Fruit fly (Drosophila melanogaster) Kc167 (cell line): Measurements from ENCODE around the gene CG2701.

Experiments used
- Myc ChIP-seq: fragments of >200 bp; optimal IDR thresholded peaks from 2 replicates; lab custom pipeline; 2017; ENCODE audit warnings: missing external identifiers
- Sin3A ChIP-seq: fragments of >200 bp; optimal IDR thresholded peaks from 2 replicates; lab custom pipeline; 2018; ENCODE audit warnings: missing external identifiers
- h ChIP-seq: fragments of >200 bp; optimal IDR thresholded peaks from 3 replicates; lab custom pipeline; 2018; ENCODE audit warnings: missing external identifiers
- insv ChIP-seq: fragments of >200 bp; optimal IDR thresholded peaks from 3 replicates; lab custom pipeline; 2018; ENCODE audit warnings: missing external identifiers
- psq ChIP-seq: fragments of >200 bp; optimal IDR thresholded peaks from 2 replicates; lab custom pipeline; 2017; ENCODE audit warnings: missing external identifiers
- ttk ChIP-seq: sonication (Bioruptor generic); optimal IDR thresholded peaks from 2 replicates; lab custom pipeline; 2017; ENCODE audit warnings: missing external identifiers

The CG2701 gene

DNA sequence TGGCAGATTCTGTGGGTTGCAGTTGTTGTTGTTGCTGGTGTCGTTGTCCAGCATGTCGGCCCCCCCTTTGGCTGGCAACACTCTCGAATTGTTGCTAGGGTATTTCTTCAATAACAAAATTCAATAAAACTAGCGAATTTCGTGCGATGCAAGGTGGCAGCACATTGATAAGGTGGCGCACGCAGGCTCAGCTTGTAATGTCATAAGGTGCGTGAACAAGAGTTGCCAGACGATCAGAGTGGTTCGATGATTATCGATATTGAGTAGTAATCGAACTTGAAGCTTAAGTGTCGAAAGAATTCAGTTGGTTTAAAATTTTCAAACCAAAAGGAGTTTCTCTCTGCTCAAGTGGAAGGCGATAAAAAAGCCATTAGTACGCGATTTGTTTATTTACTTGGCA lies at the start of gene CG2701:
Gene CG2701, minus strand, starts transcription at position 206 of the 400 bp plus-strand sequence.
- TF ChIP-seq h (lab: Kevin White, UChicago) (no peak), psq (lab: Kevin White, UChicago) (no peak), Sin3A (no peak), Myc (lab: Kevin White, UChicago) (no peak), insv (lab: Kevin White, UChicago) (no peak), ttk (lab: Kevin White, UChicago) (no peak)

DNA sequence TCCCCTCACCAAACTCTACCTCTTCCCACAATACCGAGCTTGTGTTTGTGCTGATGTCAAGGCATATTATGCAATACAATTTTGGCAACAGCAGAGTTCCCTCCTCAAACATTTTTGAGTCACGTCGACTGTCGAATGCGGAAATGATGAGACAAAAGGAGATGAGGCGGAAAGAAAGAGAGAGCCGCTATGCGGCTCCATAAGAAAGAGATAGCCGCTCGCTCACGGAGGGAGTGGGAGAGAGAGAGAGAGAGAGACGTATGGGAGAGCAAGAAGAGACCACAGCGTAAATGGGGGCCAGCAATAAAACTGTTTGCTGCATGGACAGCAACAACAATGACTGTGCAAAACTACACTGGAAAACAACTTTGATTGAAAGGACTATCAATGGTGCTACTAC lies 45.3 kb upstream of the CG2701 start:
- no peak for TF ChIP-seq ttk (lab: Kevin White, UChicago)
- TF ChIP-seq h (lab: Kevin White, UChicago) = no peak

- TF ChIP-seq insv (lab: Kevin White, UChicago) (no peak), h (lab: Kevin White, UChicago) (no peak)
These were observed 41.1 kb upstream of the CG2701 start for dm6 chrX:2761198-2761597.

dm6 chrX:2757400-2757799 lies 37.3 kb upstream of the CG2701 start:
- no peak for TF ChIP-seq h (lab: Kevin White, UChicago)
- TF ChIP-seq insv (lab: Kevin White, UChicago) = no peak
- no peak for TF ChIP-seq psq (lab: Kevin White, UChicago)
- no peak for TF ChIP-seq Myc (lab: Kevin White, UChicago)
- TF ChIP-seq Sin3A = no peak
- TF ChIP-seq ttk (lab: Kevin White, UChicago) = no peak

DNA sequence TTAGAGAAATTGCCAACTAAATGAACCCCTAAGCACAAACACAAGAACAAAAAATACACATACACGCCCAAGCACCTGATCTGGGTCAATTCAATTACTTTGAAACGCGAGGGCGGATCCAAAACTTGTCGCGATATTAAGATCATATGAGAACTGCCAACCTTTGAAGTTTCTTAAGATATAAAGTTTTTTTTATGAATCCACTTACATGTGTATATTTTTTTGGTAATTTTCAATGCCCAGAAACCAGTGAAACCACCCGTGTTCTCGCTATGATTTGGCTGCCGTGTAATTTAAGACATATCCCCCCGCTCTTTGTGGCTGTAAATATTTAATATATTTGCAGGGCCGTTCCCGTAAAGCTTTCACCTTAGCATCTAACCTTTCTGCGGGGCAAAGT lies 29.6 kb upstream of the CG2701 start:
- TF ChIP-seq Myc (lab: Kevin White, UChicago) (no peak), ttk (lab: Kevin White, UChicago) (no peak), psq (lab: Kevin White, UChicago) (no peak), insv (lab: Kevin White, UChicago) (no peak), Sin3A (no peak), h (lab: Kevin White, UChicago) (no peak)

- TF ChIP-seq Myc (lab: Kevin White, UChicago) = no peak
- no peak for TF ChIP-seq h (lab: Kevin White, UChicago)
- TF ChIP-seq ttk (lab: Kevin White, UChicago) = no peak
- no peak for TF ChIP-seq psq (lab: Kevin White, UChicago)
- no peak for TF ChIP-seq Sin3A
- TF ChIP-seq insv (lab: Kevin White, UChicago) = no peak
These were observed 23.9 kb upstream of the CG2701 start, which contains the start of gene Syx4 for dm6 chrX:2744042-2744441. TSS of gene Syx4 (minus strand) at chrX:2744076.

- TF ChIP-seq h (lab: Kevin White, UChicago) (no peak), insv (lab: Kevin White, UChicago) (no peak), Myc (lab: Kevin White, UChicago) (no peak), Sin3A (no peak), ttk (lab: Kevin White, UChicago) (no peak), psq (lab: Kevin White, UChicago) (no peak)
These were observed 23.5 kb upstream of the CG2701 start for dm6 chrX:2743601-2744000.

DNA sequence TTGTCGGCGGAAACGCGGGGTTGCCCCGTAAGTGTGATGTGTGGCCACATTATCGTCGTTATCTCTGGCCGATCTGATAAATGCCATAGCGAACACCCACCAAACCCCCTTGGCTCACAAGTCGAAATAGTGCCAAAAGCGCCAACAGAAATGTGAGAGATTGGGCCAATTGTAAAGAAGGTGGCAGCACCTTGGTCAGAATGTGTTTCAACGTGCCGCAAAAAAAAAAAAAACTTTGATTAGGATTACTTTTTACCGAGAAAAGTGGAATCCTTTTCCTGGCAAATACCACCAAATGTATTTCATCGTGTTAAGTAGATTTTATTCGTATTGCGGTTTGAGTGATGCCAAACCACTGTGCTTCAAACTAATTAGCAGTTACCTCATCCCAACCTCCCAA lies 22.9 kb upstream of the CG2701 start:
- TF ChIP-seq h (lab: Kevin White, UChicago) (no peak), psq (lab: Kevin White, UChicago) (no peak), Sin3A (no peak), Myc (lab: Kevin White, UChicago) (no peak), ttk (lab: Kevin White, UChicago) (no peak), insv (lab: Kevin White, UChicago) (no peak)

dm6 chrX:2742067-2742466 lies 21.9 kb upstream of the CG2701 start:
- TF ChIP-seq Myc (lab: Kevin White, UChicago) (no peak), ttk (lab: Kevin White, UChicago) (no peak), psq (lab: Kevin White, UChicago) (no peak), Sin3A (no peak), insv (lab: Kevin White, UChicago) (no peak)

- TF ChIP-seq psq (lab: Kevin White, UChicago) = no peak
- no peak for TF ChIP-seq h (lab: Kevin White, UChicago)
- no peak for TF ChIP-seq ttk (lab: Kevin White, UChicago)
- TF ChIP-seq insv (lab: Kevin White, UChicago) = no peak
- no peak for TF ChIP-seq Myc (lab: Kevin White, UChicago)
- no peak for TF ChIP-seq Sin3A
These were observed 20.0 kb upstream of the CG2701 start, which contains the start of gene kirre for dm6 chrX:2740084-2740483. TSS of gene kirre (plus strand) at chrX:2740384.

dm6 chrX:2738663-2739062 lies 18.5 kb upstream of the CG2701 start, which contains the start of gene crm:
TSS of gene crm (minus strand) at chrX:2738773.
- TF ChIP-seq h (lab: Kevin White, UChicago) (no peak), psq (lab: Kevin White, UChicago) (no peak), insv (lab: Kevin White, UChicago) (no peak), ttk (lab: Kevin White, UChicago) (no peak), Sin3A (no peak), Myc (lab: Kevin White, UChicago) (no peak)

- no peak for TF ChIP-seq psq (lab: Kevin White, UChicago)
- no peak for TF ChIP-seq Myc (lab: Kevin White, UChicago)
- no peak for TF ChIP-seq Sin3A
- no peak for TF ChIP-seq insv (lab: Kevin White, UChicago)
- no peak for TF ChIP-seq ttk (lab: Kevin White, UChicago)
- TF ChIP-seq h (lab: Kevin White, UChicago) = no peak
These were observed 12.0 kb upstream of the CG2701 start, which contains the start of the genes ttm50 and CG2712 for dm6 chrX:2732127-2732526. TSS of gene ttm50 (minus strand) at chrX:2732190. TSS of gene CG2712 (plus strand) at chrX:2732469.

- TF ChIP-seq Sin3A (no peak), insv (lab: Kevin White, UChicago) (no peak), psq (lab: Kevin White, UChicago) (no peak), Myc (lab: Kevin White, UChicago) (no peak), h (lab: Kevin White, UChicago) (no peak), ttk (lab: Kevin White, UChicago) (no peak)
These were observed 7.4 kb upstream of the CG2701 start, which contains the start of gene dwg for dm6 chrX:2727506-2727905. TSS of gene dwg (plus strand) at chrX:2727698.
